Worm (Caenorhabditis elegans) whole organism, L3 larva: Measurements from ENCODE around the gene C35B1.3.

ENCODE experiments used
- R02D3.7 ChIP-seq: fragments of 150-350 bp; optimal IDR thresholded peaks from 2 replicates; lab custom pipeline; 2014; ENCODE audit warnings: missing biosample characterization, missing genetic modification characterization
- fos-1 ChIP-seq: fragments of 150-350 bp; optimal IDR thresholded peaks from 2 replicates; lab custom pipeline; 2014; ENCODE audit warnings: missing biosample characterization, missing genetic modification characterization
- jun-1 ChIP-seq: fragments of 150-350 bp; optimal IDR thresholded peaks from 2 replicates; lab custom pipeline; 2014; ENCODE audit warnings: missing biosample characterization, missing genetic modification reagents, missing genetic modification characterization
- lin-15B ChIP-seq: fragments of 150-350 bp; optimal IDR thresholded peaks from 2 replicates; lab custom pipeline; 2014; ENCODE audit warnings: missing biosample characterization, missing genetic modification characterization
- lin-39 ChIP-seq: fragments of 150-350 bp; optimal IDR thresholded peaks from 2 replicates; lab custom pipeline; 2018; ENCODE audit warnings: missing biosample characterization, missing genetic modification reagents, missing genetic modification characterization
- nfya-1 ChIP-seq: sonication (generic microtip); optimal IDR thresholded peaks from 2 replicates; lab custom pipeline; 2017; ENCODE audit warnings: missing genetic modification characterization, mild to moderate bottlenecking, missing compliant biosample characterization, antibody characterized with exemption, moderate library complexity; ENCODE audit not compliant: insufficient read depth
- nhr-77 ChIP-seq: fragments of 150-350 bp; optimal IDR thresholded peaks from 2 replicates; lab custom pipeline; 2014; ENCODE audit warnings: missing biosample characterization, missing genetic modification characterization
- pha-4 ChIP-seq: fragments of 150-350 bp; optimal IDR thresholded peaks from 2 replicates; lab custom pipeline; 2014; ENCODE audit warnings: missing biosample characterization, missing genetic modification reagents, missing genetic modification characterization
- ztf-11 ChIP-seq: fragments of 150-350 bp; optimal IDR thresholded peaks from 2 replicates; lab custom pipeline; 2014; ENCODE audit warnings: missing biosample characterization, missing genetic modification characterization

DNA sequence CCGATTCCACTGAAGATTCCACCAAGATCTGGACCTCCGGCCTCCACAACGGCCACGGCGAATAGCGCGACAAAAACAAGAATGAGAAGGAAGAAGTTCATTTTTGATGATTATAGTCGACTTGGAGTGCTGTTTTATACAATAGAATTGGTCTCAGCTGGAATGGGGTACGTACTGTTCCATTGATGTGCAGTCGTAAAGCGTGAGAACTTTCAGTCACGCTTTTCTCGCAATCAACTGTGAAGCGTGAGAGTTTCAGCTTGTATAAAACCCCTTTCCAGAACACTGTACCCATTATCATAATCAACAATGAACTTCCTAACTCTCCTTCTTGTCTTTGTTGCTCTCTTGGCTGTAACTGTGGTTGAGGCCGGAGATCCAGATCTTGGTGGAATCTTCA lies 34.7 kb downstream of the C35B1.3 start, which contains the start of the genes F49F1.4 and F49F1.2:
- no peak for TF ChIP-seq lin-39
- TF ChIP-seq lin-15B (tag; lab: Kevin White, UChicago), result no peak
- no peak for TF ChIP-seq R02D3.7
- TF ChIP-seq nfya-1, result no peak
- TF ChIP-seq fos-1, result no peak
- no peak for TF ChIP-seq ztf-11
- no peak for TF ChIP-seq jun-1 (tag; lab: Kevin White, UChicago)
- no peak for TF ChIP-seq nhr-77 (tag; lab: Kevin White, UChicago)
- TF ChIP-seq pha-4 (tag; lab: Kevin White, UChicago), result no peak
